Worm (Caenorhabditis elegans): ENCODE results near the gene fbxb-61.

- no peak for TF ChIP-seq nhr-11 (tag; optimal IDR thresholded peaks at IDR 0.05)
- TF ChIP-seq ZK546.5 (tag; optimal IDR thresholded peaks at IDR 0.05): no peak
- no peak for TF ChIP-seq fkh-2 (tag; optimal IDR thresholded peaks at IDR 0.05)
Measured at ce11 chrV:19296723-19297122, 7.2 kb upstream of the fbxb-61 start, which contains the start of gene F55C9.6.

Data from whole organism, L3 larva.